Worm (Caenorhabditis elegans) whole organism, young adult: Measurements from ENCODE around the gene srw-21.
A peak's percentile ranks its signal among the peaks of the same experiment; 100 is the strongest.

ENCODE experiments used
- B0019.2 ChIP-seq: fragments of 200-800 bp; sonication (Bioruptor generic); conservative IDR thresholded peaks from 2 replicates; pipeline ENCODE4 v1.3.6; 2022; ENCODE audit warnings: missing genetic modification reagents, missing genetic modification characterization, missing compliant biosample characterization
- B0035.1 ChIP-seq: sonication (generic microtip); optimal IDR thresholded peaks from 2 replicates; lab custom pipeline; 2016; ENCODE audit warnings: missing genetic modification characterization, mild to moderate bottlenecking, missing compliant biosample characterization, missing genotype, missing genetic modification reagents
- B0261.1 ChIP-seq: sonication (generic microtip); optimal IDR thresholded peaks from 2 replicates; lab custom pipeline; 2016; ENCODE audit warnings: mild to moderate bottlenecking, missing genetic modification characterization, moderate library complexity, missing compliant biosample characterization
- F10E7.11 ChIP-seq: sonication (generic microtip); optimal IDR thresholded peaks from 2 replicates; lab custom pipeline; 2017; ENCODE audit warnings: mild to moderate bottlenecking, missing genetic modification characterization, moderate library complexity, missing compliant biosample characterization
- F33H1.4 ChIP-seq: fragments of 200-800 bp; sonication (Bioruptor generic); IDR thresholded peaks from 2 replicates; pipeline ENCODE4 v1.3.6; 2022; ENCODE audit warnings: missing genetic modification reagents, missing genetic modification characterization, missing compliant biosample characterization
- Y53G8AR.9 ChIP-seq: fragments of 200-800 bp; sonication (Bioruptor generic); conservative IDR thresholded peaks from 2 replicates; pipeline ENCODE4 v1.3.6; 2022; ENCODE audit warnings: missing genetic modification reagents, missing genetic modification characterization, missing compliant biosample characterization
- Y56A3A.18 ChIP-seq: fragments of 200-800 bp; sonication (Bioruptor generic); IDR thresholded peaks from 2 replicates; pipeline ENCODE4 v1.3.6; 2022; ENCODE audit warnings: missing genetic modification reagents, missing genetic modification characterization, missing compliant biosample characterization
- Y79H2A.3 ChIP-seq: fragments of 200-800 bp; sonication (Bioruptor generic); conservative IDR thresholded peaks from 2 replicates; pipeline ENCODE4 v1.3.6; 2022; ENCODE audit warnings: missing genetic modification reagents, missing genetic modification characterization, missing compliant biosample characterization
- ama-1 ChIP-seq, 3 experiments: fragments of 150-350 bp in 1 of 3; sonication (generic microtip) in 2 of 3; optimal IDR thresholded peaks; 2 replicates each; lab custom pipeline; 2014 to 2018; ENCODE audit warnings: missing biosample characterization in 2 of 3, missing genetic modification characterization in 2 of 3, missing genetic modification reagents in 2 of 3
- attf-5 ChIP-seq: fragments of 200-800 bp; sonication (Bioruptor generic); optimal IDR thresholded peaks from 2 replicates; lab custom pipeline; 2018; ENCODE audit warnings: mild to moderate bottlenecking, missing genetic modification characterization, missing compliant biosample characterization
- bed-2 ChIP-seq: fragments of 200-800 bp; sonication (Bioruptor generic); IDR thresholded peaks from 2 replicates; pipeline ENCODE4 v1.3.6; 2022; ENCODE audit warnings: missing genetic modification reagents, missing genetic modification characterization, missing compliant biosample characterization
- cebp-1 ChIP-seq, 2 experiments: fragments of 200-800 bp in 1 of 2; sonication (Bioruptor generic) in 1 of 2; sonication (generic microtip) in 1 of 2; IDR thresholded peaks in 1 of 2; optimal IDR thresholded peaks in 1 of 2; 2 replicates each; pipeline versions ENCODE4 v1.3.6 to Lab custom; 2017 to 2022; ENCODE audit warnings: missing compliant biosample characterization in 2 of 2, missing genetic modification characterization in 2 of 2, mild to moderate bottlenecking in 1 of 2, missing genetic modification reagents in 1 of 2, moderate library complexity in 1 of 2
- ceh-100 ChIP-seq: fragments of 200-800 bp; sonication (Bioruptor generic); IDR thresholded peaks from 2 replicates; pipeline ENCODE4 v1.3.6; 2022; ENCODE audit warnings: missing genetic modification reagents, missing genetic modification characterization, missing compliant biosample characterization
- ceh-27 ChIP-seq: fragments of 200-800 bp; sonication (Bioruptor generic); optimal IDR thresholded peaks from 2 replicates; lab custom pipeline; 2018; ENCODE audit warnings: mild to moderate bottlenecking, missing genetic modification characterization, moderate library complexity, missing compliant biosample characterization
- ceh-58 ChIP-seq: fragments of 200-800 bp; sonication (Bioruptor generic); IDR thresholded peaks from 2 replicates; pipeline ENCODE4 v1.3.6; 2022; ENCODE audit warnings: missing genetic modification characterization, missing compliant biosample characterization
- chd-7 ChIP-seq: sonication (generic microtip); optimal IDR thresholded peaks from 2 replicates; lab custom pipeline; 2016; ENCODE audit warnings: mild to moderate bottlenecking, missing genetic modification characterization, moderate library complexity, missing compliant biosample characterization
- die-1 ChIP-seq: sonication (generic microtip); optimal IDR thresholded peaks from 2 replicates; lab custom pipeline; 2016; ENCODE audit warnings: missing genotype, mild to moderate bottlenecking, missing genetic modification characterization, missing compliant biosample characterization
- dox-1 ChIP-seq: fragments of 200-800 bp; sonication (Bioruptor generic); IDR thresholded peaks from 2 replicates; pipeline ENCODE4 v1.3.6; 2022; ENCODE audit warnings: missing genetic modification reagents, missing genetic modification characterization, missing compliant biosample characterization
- egl-18 ChIP-seq: fragments of 200-800 bp; sonication (Bioruptor generic); IDR thresholded peaks from 2 replicates; pipeline ENCODE4 v1.3.6; 2022; ENCODE audit warnings: missing genetic modification reagents, missing genetic modification characterization, missing compliant biosample characterization
- egl-44 ChIP-seq: fragments of 200-800 bp; sonication (Bioruptor generic); IDR thresholded peaks from 2 replicates; pipeline ENCODE4 v1.3.6; 2022; ENCODE audit warnings: missing genetic modification reagents, missing genetic modification characterization, missing compliant biosample characterization
- ekl-4 ChIP-seq: fragments of 200-800 bp; sonication (Bioruptor generic); IDR thresholded peaks from 2 replicates; pipeline ENCODE4 v1.3.6; 2022; ENCODE audit warnings: missing genetic modification reagents, missing genetic modification characterization, missing compliant biosample characterization
- ets-4 ChIP-seq: fragments of 200-800 bp; sonication (Bioruptor generic); optimal IDR thresholded peaks from 2 replicates; lab custom pipeline; 2018; ENCODE audit warnings: mild to moderate bottlenecking, missing genetic modification characterization, missing compliant biosample characterization
- hsf-1 ChIP-seq: fragments of 200-800 bp; sonication (Bioruptor generic); IDR thresholded peaks from 2 replicates; pipeline ENCODE4 v1.3.6; 2022; ENCODE audit warnings: missing genetic modification reagents, missing genetic modification characterization, missing compliant biosample characterization
- lin-26 ChIP-seq: fragments of 200-800 bp; sonication (Bioruptor generic); IDR thresholded peaks from 2 replicates; pipeline ENCODE4 v1.3.6; 2022; ENCODE audit warnings: missing genetic modification reagents, missing genetic modification characterization, missing compliant biosample characterization
- lin-35 ChIP-seq, 3 experiments: fragments of 150-350 bp in 2 of 3; sonication (generic microtip) in 1 of 3; optimal IDR thresholded peaks; 2 replicates each; lab custom pipeline; 2014 to 2018; ENCODE audit warnings: missing biosample characterization in 3 of 3, missing genetic modification characterization in 3 of 3, missing genetic modification reagents in 3 of 3
- lin-54 ChIP-seq: fragments of 200-800 bp; sonication (Bioruptor generic); optimal IDR thresholded peaks from 2 replicates; lab custom pipeline; 2018; ENCODE audit warnings: mild to moderate bottlenecking, missing genetic modification characterization, missing compliant biosample characterization
- madf-3 ChIP-seq: fragments of 200-800 bp; sonication (Bioruptor generic); IDR thresholded peaks from 2 replicates; pipeline ENCODE4 v1.3.6; 2022; ENCODE audit warnings: missing genetic modification reagents, missing genetic modification characterization, missing compliant biosample characterization
- madf-6 ChIP-seq: fragments of 200-800 bp; sonication (Bioruptor generic); IDR thresholded peaks from 2 replicates; pipeline ENCODE4 v1.3.6; 2022; ENCODE audit warnings: missing genetic modification reagents, missing genetic modification characterization, missing compliant biosample characterization
- mcd-1 ChIP-seq: fragments of 200-800 bp; sonication (Bioruptor generic); IDR thresholded peaks from 2 replicates; pipeline ENCODE4 v1.3.6; 2022; ENCODE audit warnings: missing genetic modification reagents, missing genetic modification characterization, missing compliant biosample characterization
- nhr-120 ChIP-seq: fragments of 200-800 bp; sonication (Bioruptor generic); IDR thresholded peaks from 2 replicates; pipeline ENCODE4 v1.3.6; 2022; ENCODE audit warnings: missing genetic modification characterization, missing compliant biosample characterization
- pbrm-1 ChIP-seq: fragments of 200-800 bp; sonication (Bioruptor generic); IDR thresholded peaks from 2 replicates; pipeline ENCODE4 v1.3.6; 2022; ENCODE audit warnings: missing genetic modification reagents, missing genetic modification characterization, missing compliant biosample characterization
- sea-2 ChIP-seq: fragments of 200-800 bp; sonication (Bioruptor generic); IDR thresholded peaks from 2 replicates; pipeline ENCODE4 v1.3.6; 2022; ENCODE audit warnings: missing genetic modification characterization, missing compliant biosample characterization
- snpc-4 ChIP-seq, 5 experiments: fragments of 150-350 bp in 1 of 5; sonication (generic microtip) in 4 of 5; optimal IDR thresholded peaks; 2 replicates each; lab custom pipeline; 2014 to 2018; ENCODE audit warnings: missing genetic modification characterization in 5 of 5, missing biosample characterization in 3 of 5, antibody characterized with exemption in 2 of 5, mild to moderate bottlenecking in 2 of 5, missing compliant biosample characterization in 2 of 5, missing genotype in 2 of 5, moderate library complexity in 2 of 5, missing genetic modification reagents in 1 of 5
- tbp1 ChIP-seq: fragments of 200-800 bp; sonication (Bioruptor generic); optimal IDR thresholded peaks from 2 replicates; lab custom pipeline; 2018; ENCODE audit warnings: mild to moderate bottlenecking, missing genetic modification characterization, missing compliant biosample characterization
- zfh-2 ChIP-seq: fragments of 200-800 bp; sonication (Bioruptor generic); conservative IDR thresholded peaks from 2 replicates; pipeline ENCODE4 v1.3.6; 2022; ENCODE audit warnings: missing genetic modification reagents, missing genetic modification characterization, missing compliant biosample characterization
- ztf-18 ChIP-seq: sonication (generic microtip); optimal IDR thresholded peaks from 2 replicates; lab custom pipeline; 2016; ENCODE audit warnings: missing genotype, mild to moderate bottlenecking, missing genetic modification characterization, missing compliant biosample characterization

The srw-21 gene

ce11 chrV:15512856-15513756, 25.2 kb downstream of the srw-21 start (continued):
- peak; percentile 62 for TF ChIP-seq zfh-2 (GFP tag; lab: Robert Waterston, UW)
- peak; percentile 41 for TF ChIP-seq tbp1 (GFP tag; lab: Kevin White, UChicago)
- TF ChIP-seq mcd-1 (GFP tag; lab: Robert Waterston, UW): peak; percentile 38; the same call in 1 of the 2 replicates
- TF ChIP-seq cebp-1 (GFP tag; IDR thresholded peaks at IDR 0.05; lab: Robert Waterston, UW): no peak
- peak; percentile 2 for TF ChIP-seq cebp-1 (tag; optimal IDR thresholded peaks at IDR 0.05; lab: Kevin White, UChicago)
- peak; percentile 28; the same call in 1 of the 2 replicates for TF ChIP-seq ceh-100 (GFP tag; lab: Robert Waterston, UW)
- no peak for TF ChIP-seq Y79H2A.3 (GFP tag; lab: Robert Waterston, UW)
- peak; percentile 43 for TF ChIP-seq lin-54 (GFP tag; lab: Kevin White, UChicago)
- TF ChIP-seq B0019.2 (GFP tag; lab: Robert Waterston, UW): no peak
- TF ChIP-seq ceh-58 (GFP tag; lab: Robert Waterston, UW): 0 out of 2 replicates have a peak, but pooled peaks have one; percentile 27
- TF ChIP-seq ekl-4 (GFP tag; lab: Robert Waterston, UW): peak; percentile 81
- no peak for TF ChIP-seq chd-7
- no peak for TF ChIP-seq ets-4 (GFP tag; lab: Kevin White, UChicago)
- peak; percentile 20 for TF ChIP-seq die-1 (tag; lab: Kevin White, UChicago)
- peak; percentile 70; the same call in 1 of the 2 replicates for TF ChIP-seq lin-26 (GFP tag; lab: Robert Waterston, UW)
- peak; percentile 7; the same call in 1 of the 2 replicates for TF ChIP-seq pbrm-1 (GFP tag; lab: Robert Waterston, UW)
- TF ChIP-seq Y53G8AR.9 (GFP tag; lab: Robert Waterston, UW): peak; percentile 46; the same call in 1 of the 2 replicates
- peak; percentile 50 for TF ChIP-seq ztf-18 (tag; lab: Kevin White, UChicago)
- no peak for TF ChIP-seq egl-18 (GFP tag; lab: Robert Waterston, UW)
- TF ChIP-seq dox-1 (GFP tag; lab: Robert Waterston, UW): no peak
- TF ChIP-seq madf-6: peak; percentile 79
- TF ChIP-seq ceh-27: peak; percentile 37
- peak in 1 of 3 experiments; percentile 32 for TF ChIP-seq lin-35 (GFP tag; optimal IDR thresholded peaks at IDR 0.05; lab: Kevin White, UChicago)
- TF ChIP-seq B0261.1 (tag; lab: Kevin White, UChicago): peak; percentile 18
- no peak for TF ChIP-seq nhr-120 (GFP tag; lab: Robert Waterston, UW)
- TF ChIP-seq sea-2: no peak
- no peak for TF ChIP-seq snpc-4 (GFP tag; optimal IDR thresholded peaks at IDR 0.05; lab: Kevin White, UChicago)
- peak in 2 of 4 experiments; percentile 6 to 23 for TF ChIP-seq snpc-4 (tag; optimal IDR thresholded peaks at IDR 0.05; lab: Kevin White, UChicago)
- 0 out of 2 replicates have a peak, but pooled peaks have one; percentile 41 for TF ChIP-seq F33H1.4 (GFP tag; lab: Robert Waterston, UW)
- TF ChIP-seq ama-1 (optimal IDR thresholded peaks at IDR 0.05; lab: Kevin White, UChicago): no peak
- no peak for TF ChIP-seq ama-1 (GFP tag; optimal IDR thresholded peaks at IDR 0.05; lab: Kevin White, UChicago)
- no peak for TF ChIP-seq egl-44
- TF ChIP-seq B0035.1 (tag; lab: Kevin White, UChicago): no peak
- peak; percentile 42; the same call in 1 of the 2 replicates for TF ChIP-seq Y56A3A.18 (GFP tag; lab: Robert Waterston, UW)
- peak; percentile 77 for TF ChIP-seq hsf-1 (GFP tag; lab: Robert Waterston, UW)
- peak; percentile 8 for TF ChIP-seq F10E7.11
- no peak for TF ChIP-seq bed-2 (GFP tag; lab: Robert Waterston, UW)
- TF ChIP-seq attf-5: peak; percentile 19
- TF ChIP-seq madf-3 (GFP tag; lab: Robert Waterston, UW): peak; percentile 87; the same call in 1 of the 2 replicates
